Fruit fly (Drosophila melanogaster) Kc167 (cell line): ENCODE results near the gene Frq2.

Experiments
- Sin3A ChIP-seq: fragments of >200 bp; optimal IDR thresholded peaks from 2 replicates; lab custom pipeline; 2018; ENCODE audit warnings: missing external identifiers
- insv ChIP-seq: fragments of >200 bp; optimal IDR thresholded peaks from 3 replicates; lab custom pipeline; 2018; ENCODE audit warnings: missing external identifiers
- ttk ChIP-seq: sonication (Bioruptor generic); optimal IDR thresholded peaks from 2 replicates; lab custom pipeline; 2017; ENCODE audit warnings: missing external identifiers

DNA sequence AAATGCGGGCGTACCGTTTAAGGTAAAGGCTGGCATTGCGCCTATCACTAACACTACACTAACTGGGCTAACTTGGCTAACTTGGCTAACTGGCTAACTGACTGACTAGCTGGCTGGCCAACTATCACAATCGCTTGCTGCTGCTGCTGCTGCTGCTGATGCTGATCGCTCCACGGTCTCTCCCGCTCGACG is 65.7 kb downstream of the Frq2 start, which contains the start of gene upd2:
- TF ChIP-seq insv (lab: Kevin White, UChicago) (no peak), Sin3A (lab: Kevin White, UChicago) (no peak), ttk (no peak)
